Fruit fly (Drosophila melanogaster): ENCODE measurements around the gene CG14194.
A peak's percentile ranks its signal among the peaks of the same experiment; 100 is the strongest.

- TF ChIP-seq brk (GFP tag; optimal IDR thresholded peaks at IDR 0.05) (no peak), psq (GFP tag; optimal IDR thresholded peaks at IDR 0.05) (peak; percentile 43), br (GFP tag; optimal IDR thresholded peaks at IDR 0.05) (no peak), lola (GFP tag; optimal IDR thresholded peaks at IDR 0.05) (no peak), dl (GFP tag; optimal IDR thresholded peaks at IDR 0.05; ENCODE audit: insufficient read depth in 1 of 2, partially characterized antibody in 2 of 2) (no peak), Rel (GFP tag; optimal IDR thresholded peaks at IDR 0.05) (no peak), Rel (tag; optimal IDR thresholded peaks at IDR 0.05) (peak; percentile 67), pan (optimal IDR thresholded peaks at IDR 0.05) (no peak), Hnf4 (GFP tag; optimal IDR thresholded peaks at IDR 0.05) (no peak), N (GFP tag; optimal IDR thresholded peaks at IDR 0.05) (no peak), usp (GFP tag; optimal IDR thresholded peaks at IDR 0.05) (no peak)
Observed at dm6 chrX:19146421-19146952, 46.9 kb upstream of the CG14194 start.

Measured in whole organism, wandering third instar larva.